Fruit fly (Drosophila melanogaster) whole organism, embryonic: ENCODE results near the gene Atg5.

Experiments used
- Antp ChIP-seq: fragments of 200-800 bp; sonication (Bioruptor generic); optimal IDR thresholded peaks from 3 replicates; lab custom pipeline; 2016; ENCODE audit warnings: missing biosample characterization, missing genetic modification characterization
- C15 ChIP-seq: fragments of 200-800 bp; sonication (Bioruptor generic); IDR thresholded peaks from 3 replicates; pipeline ENCODE4 v1.3.6; 2022; ENCODE audit warnings: missing biosample characterization, missing genetic modification characterization
- CG10267 ChIP-seq: fragments of 200-800 bp; sonication (Bioruptor generic); optimal IDR thresholded peaks from 2 replicates; lab custom pipeline; 2018; ENCODE audit warnings: missing biosample characterization, mild to moderate bottlenecking, missing genetic modification characterization, moderate library complexity
- CG11398 ChIP-seq: fragments of 200-800 bp; sonication (Bioruptor generic); optimal IDR thresholded peaks from 2 replicates; lab custom pipeline; 2016; ENCODE audit warnings: missing biosample characterization, missing genetic modification characterization
- CG12071 ChIP-seq: fragments of 200-800 bp; sonication (Bioruptor generic); optimal IDR thresholded peaks from 3 replicates; lab custom pipeline; 2018; ENCODE audit warnings: missing biosample characterization, mild to moderate bottlenecking, missing genetic modification characterization
- CG12104 ChIP-seq: fragments of 200-800 bp; sonication (Bioruptor generic); optimal IDR thresholded peaks from 3 replicates; lab custom pipeline; 2016; ENCODE audit warnings: missing biosample characterization, missing genetic modification characterization
- CG12391 ChIP-seq: fragments of 200-800 bp; sonication (Bioruptor generic); optimal IDR thresholded peaks from 3 replicates; lab custom pipeline; 2018; ENCODE audit warnings: missing biosample characterization, mild to moderate bottlenecking, missing genetic modification characterization, moderate library complexity
- CG13894 ChIP-seq: fragments of 200-800 bp; sonication (Bioruptor generic); optimal IDR thresholded peaks from 3 replicates; lab custom pipeline; 2018; ENCODE audit warnings: missing biosample characterization, mild to moderate bottlenecking, missing genetic modification characterization, moderate library complexity
- CG16813 ChIP-seq: fragments of 200-800 bp; sonication (Bioruptor generic); IDR thresholded peaks from 3 replicates; pipeline ENCODE4 v1.3.6; 2022; ENCODE audit warnings: missing biosample characterization, missing genetic modification characterization; ENCODE audit not compliant: partially characterized antibody
- CG16815 ChIP-seq: fragments of 200-800 bp; sonication (Bioruptor generic); optimal IDR thresholded peaks from 3 replicates; lab custom pipeline; 2017; ENCODE audit warnings: missing biosample characterization, mild to moderate bottlenecking, missing genetic modification characterization
- CG16863 ChIP-seq: fragments of 200-800 bp; sonication (Bioruptor generic); optimal IDR thresholded peaks from 3 replicates; lab custom pipeline; 2016; ENCODE audit warnings: missing biosample characterization, missing genetic modification characterization
- CG2199 ChIP-seq: fragments of 200-800 bp; sonication (Bioruptor generic); IDR thresholded peaks from 3 replicates; pipeline ENCODE4 v1.3.6; 2022; ENCODE audit warnings: missing biosample characterization, missing genetic modification characterization
- CG2875 ChIP-seq: fragments of 200-800 bp; sonication (Bioruptor generic); optimal IDR thresholded peaks from 2 replicates; lab custom pipeline; 2017; ENCODE audit warnings: missing biosample characterization, mild to moderate bottlenecking, missing genetic modification characterization, missing genetic modification reagents
- CG3163 ChIP-seq: fragments of 200-800 bp; sonication (Bioruptor generic); optimal IDR thresholded peaks from 3 replicates; lab custom pipeline; 2016; ENCODE audit warnings: missing biosample characterization, missing genetic modification characterization
- CG33557 ChIP-seq: fragments of 200-800 bp; sonication (Bioruptor generic); optimal IDR thresholded peaks from 2 replicates; lab custom pipeline; 2019; ENCODE audit warnings: missing biosample characterization, mild to moderate bottlenecking, missing genetic modification characterization, moderate library complexity
- CG4328 ChIP-seq: fragments of 200-800 bp; sonication (Bioruptor generic); optimal IDR thresholded peaks from 3 replicates; lab custom pipeline; 2017; ENCODE audit warnings: missing biosample characterization, missing genetic modification reagents, missing genetic modification characterization
- CG7271 ChIP-seq: fragments of 200-800 bp; sonication (Bioruptor generic); optimal IDR thresholded peaks from 2 replicates; lab custom pipeline; 2018; ENCODE audit warnings: missing biosample characterization, mild to moderate bottlenecking, missing genetic modification characterization, moderate library complexity
- CG8944 ChIP-seq: fragments of 200-800 bp; sonication (Bioruptor generic); optimal IDR thresholded peaks from 3 replicates; lab custom pipeline; 2016; ENCODE audit warnings: missing biosample characterization, missing genetic modification characterization
- Dbx ChIP-seq: fragments of 200-800 bp; sonication (Bioruptor generic); IDR thresholded peaks from 3 replicates; pipeline ENCODE4 v1.3.6; 2022; ENCODE audit warnings: missing biosample characterization, missing genetic modification characterization
- Dref ChIP-seq: fragments of 200-800 bp; sonication (Bioruptor generic); IDR thresholded peaks from 2 replicates; pipeline ENCODE4 v1.3.6; 2022; ENCODE audit warnings: missing biosample characterization, missing genetic modification characterization
- Hmx ChIP-seq: fragments of 200-800 bp; sonication (Bioruptor generic); optimal IDR thresholded peaks from 2 replicates; lab custom pipeline; 2016; ENCODE audit warnings: missing biosample characterization, missing genetic modification characterization
- Hr51 ChIP-seq, 2 experiments: fragments of 200-800 bp; sonication (Bioruptor generic); optimal IDR thresholded peaks; 2 replicates in 1 of 2; 3 replicates in 1 of 2; lab custom pipeline; 2016 to 2018; ENCODE audit warnings: missing biosample characterization in 2 of 2, missing genetic modification characterization in 2 of 2, mild to moderate bottlenecking in 1 of 2, moderate library complexity in 1 of 2
- Hr78 ChIP-seq, 2 experiments: fragments of 200-800 bp in 1 of 2; fragments of >200 bp in 1 of 2; sonication (Bioruptor generic) in 1 of 2; optimal IDR thresholded peaks; 2 replicates each; lab custom pipeline; 2017 to 2019; ENCODE audit warnings: missing biosample characterization in 2 of 2, missing genetic modification characterization in 2 of 2, mild to moderate bottlenecking in 1 of 2, moderate library complexity in 1 of 2
- Max ChIP-seq: fragments of 200-800 bp; sonication (Bioruptor generic); optimal IDR thresholded peaks from 2 replicates; lab custom pipeline; 2016; ENCODE audit warnings: missing biosample characterization, mild to moderate bottlenecking, missing genetic modification characterization
- Oaz ChIP-seq: fragments of 200-800 bp; sonication (Bioruptor generic); IDR thresholded peaks from 2 replicates; pipeline ENCODE4 v1.3.6; 2022; ENCODE audit warnings: missing biosample characterization, missing genetic modification characterization
- PHDP ChIP-seq: fragments of 200-800 bp; sonication (Bioruptor generic); optimal IDR thresholded peaks from 3 replicates; lab custom pipeline; 2018; ENCODE audit warnings: missing biosample characterization, mild to moderate bottlenecking, missing genetic modification characterization, moderate library complexity
- Ptx1 ChIP-seq: fragments of 200-800 bp; sonication (Bioruptor generic); IDR thresholded peaks from 2 replicates; pipeline ENCODE4 v1.3.6; 2022; ENCODE audit warnings: missing biosample characterization, missing genetic modification characterization
- Ravus ChIP-seq: fragments of 200-800 bp; sonication (Bioruptor generic); IDR thresholded peaks from 2 replicates; pipeline ENCODE4 v1.3.6; 2022; ENCODE audit warnings: missing biosample characterization, missing genetic modification characterization
- Sox102F ChIP-seq: fragments of 200-800 bp; sonication (Bioruptor generic); optimal IDR thresholded peaks from 2 replicates; lab custom pipeline; 2018; ENCODE audit warnings: missing biosample characterization, mild to moderate bottlenecking, missing genetic modification characterization, moderate library complexity
- Xbp1 ChIP-seq: fragments of 200-800 bp; sonication (Bioruptor generic); optimal IDR thresholded peaks from 3 replicates; lab custom pipeline; 2016; ENCODE audit warnings: missing biosample characterization, mild to moderate bottlenecking, missing genetic modification characterization
- cad ChIP-seq: fragments of >200 bp; optimal IDR thresholded peaks from 2 replicates; lab custom pipeline; 2017; ENCODE audit warnings: missing biosample characterization, missing genetic modification characterization
- dati ChIP-seq: fragments of 200-800 bp; sonication (Bioruptor generic); IDR thresholded peaks from 2 replicates; pipeline ENCODE4 v1.3.6; 2022; ENCODE audit warnings: missing biosample characterization, missing genetic modification characterization
- eyg ChIP-seq: fragments of 200-800 bp; sonication (Bioruptor generic); optimal IDR thresholded peaks from 3 replicates; lab custom pipeline; 2016; ENCODE audit warnings: missing biosample characterization, missing genetic modification characterization
- h ChIP-seq: fragments of >200 bp; optimal IDR thresholded peaks from 2 replicates; lab custom pipeline; 2017
- hkb ChIP-seq, 2 experiments: fragments of 200-800 bp in 1 of 2; fragments of >200 bp in 1 of 2; sonication (Bioruptor generic) in 1 of 2; IDR thresholded peaks in 1 of 2; optimal IDR thresholded peaks in 1 of 2; 2 replicates each; pipeline versions ENCODE4 v1.3.6 to Lab custom; 2017 to 2022; ENCODE audit warnings: missing biosample characterization in 1 of 2, missing genetic modification characterization in 1 of 2
- klu ChIP-seq: fragments of 200-800 bp; sonication (Bioruptor generic); IDR thresholded peaks from 2 replicates; pipeline ENCODE4 v1.3.6; 2022; ENCODE audit warnings: missing biosample characterization, missing genetic modification characterization
- nerfin-1 ChIP-seq: fragments of 200-800 bp; sonication (Bioruptor generic); optimal IDR thresholded peaks from 3 replicates; lab custom pipeline; 2019; ENCODE audit warnings: missing biosample characterization, mild to moderate bottlenecking, missing genetic modification characterization, moderate library complexity
- nmo ChIP-seq: fragments of 200-800 bp; sonication (Bioruptor generic); optimal IDR thresholded peaks from 2 replicates; lab custom pipeline; 2018; ENCODE audit warnings: missing biosample characterization, mild to moderate bottlenecking, missing genetic modification characterization, moderate library complexity
- onecut ChIP-seq: fragments of 200-800 bp; sonication (Bioruptor generic); IDR thresholded peaks from 2 replicates; pipeline ENCODE4 v1.3.6; 2022; ENCODE audit warnings: missing biosample characterization, missing genetic modification characterization
- pita ChIP-seq: fragments of 200-800 bp; sonication (Bioruptor generic); optimal IDR thresholded peaks from 2 replicates; lab custom pipeline; 2017; ENCODE audit warnings: missing biosample characterization, mild to moderate bottlenecking, missing genetic modification characterization
- pros ChIP-seq: fragments of 200-800 bp; sonication (Bioruptor generic); optimal IDR thresholded peaks from 3 replicates; lab custom pipeline; 2019; ENCODE audit warnings: missing biosample characterization, mild to moderate bottlenecking, missing genetic modification characterization, moderate library complexity
- pum ChIP-seq: fragments of 200-800 bp; sonication (Bioruptor generic); optimal IDR thresholded peaks from 2 replicates; lab custom pipeline; 2016; ENCODE audit warnings: missing biosample characterization, missing genetic modification characterization
- sr ChIP-seq: fragments of 200-800 bp; sonication (Bioruptor generic); IDR thresholded peaks from 3 replicates; pipeline ENCODE4 v1.3.6; 2022; ENCODE audit warnings: missing biosample characterization, missing genetic modification characterization
- tin ChIP-seq: fragments of 200-800 bp; sonication (Bioruptor generic); optimal IDR thresholded peaks from 3 replicates; lab custom pipeline; 2016; ENCODE audit warnings: missing biosample characterization, missing genetic modification characterization
- trem ChIP-seq: fragments of 200-800 bp; optimal IDR thresholded peaks from 3 replicates; lab custom pipeline; 2019; ENCODE audit warnings: missing biosample characterization, mild to moderate bottlenecking, missing genetic modification characterization, moderate library complexity
- unpg ChIP-seq: fragments of 200-800 bp; sonication (Bioruptor generic); optimal IDR thresholded peaks from 3 replicates; lab custom pipeline; 2018; ENCODE audit warnings: missing biosample characterization, mild to moderate bottlenecking, missing genetic modification characterization, moderate library complexity
- wek ChIP-seq: fragments of 200-800 bp; sonication (Bioruptor generic); optimal IDR thresholded peaks from 3 replicates; lab custom pipeline; 2018; ENCODE audit warnings: missing biosample characterization, mild to moderate bottlenecking, missing genetic modification characterization, moderate library complexity
- wor ChIP-seq: fragments of 200-800 bp; sonication (Bioruptor generic); IDR thresholded peaks from 2 replicates; pipeline ENCODE4 v1.3.6; 2022; ENCODE audit warnings: missing biosample characterization, missing genetic modification characterization

The Atg5 gene

DNA sequence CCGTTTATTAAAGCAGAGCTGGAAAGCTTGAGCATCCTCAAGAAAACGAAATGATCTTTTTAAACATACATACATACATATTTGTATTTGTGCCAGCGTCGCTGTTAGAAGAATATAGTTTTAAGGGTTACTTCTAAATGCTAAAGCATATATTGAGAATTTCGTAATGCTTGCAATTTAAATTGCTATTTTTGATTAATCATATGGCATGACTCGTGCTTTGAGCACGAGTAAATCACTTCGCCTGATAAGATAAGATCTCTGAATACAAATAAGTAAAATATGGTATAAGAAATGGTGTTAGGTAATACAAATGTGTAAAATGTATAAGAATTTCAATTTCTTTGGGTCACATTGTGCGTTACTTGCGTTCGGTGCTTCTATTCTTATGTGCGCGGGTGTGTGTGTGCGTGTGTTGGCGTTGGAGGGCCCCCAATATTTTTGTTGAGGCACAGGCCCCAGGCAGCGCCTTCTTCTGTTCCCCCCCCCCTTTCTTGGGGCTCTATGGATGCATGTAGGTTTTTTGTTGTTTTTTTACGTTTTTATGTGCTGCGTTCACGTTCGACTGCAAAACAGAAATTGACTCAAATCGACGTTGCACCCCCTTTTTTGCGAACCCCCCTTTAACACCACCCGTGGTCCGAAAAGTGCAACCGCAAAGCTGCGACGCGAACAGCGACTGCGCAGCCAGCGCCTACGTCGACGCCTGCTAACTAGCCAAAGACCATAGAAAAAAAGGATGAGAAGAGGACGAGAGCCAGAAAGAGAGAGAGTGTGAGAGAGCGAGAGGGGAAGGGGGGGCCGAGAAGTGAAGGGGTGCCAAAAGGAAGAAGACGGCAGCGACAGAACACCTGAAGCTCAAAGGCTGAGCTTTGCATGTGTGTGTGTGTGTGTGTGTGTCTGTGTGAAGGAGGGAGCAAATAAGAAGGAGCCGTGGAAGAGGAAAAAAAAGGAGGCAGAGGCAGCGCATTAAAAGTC is 21.9 kb downstream of the Atg5 start (continued):
- peak; percentile 52 for TF ChIP-seq Sox102F (GFP tag; lab: Kevin White, UChicago)
- no peak for TF ChIP-seq Oaz (GFP tag; lab: Robert Waterston, UW)
- TF ChIP-seq Ptx1 (GFP tag; lab: Robert Waterston, UW): peak; percentile 63
- peak; percentile 64 for TF ChIP-seq nmo (GFP tag; lab: Kevin White, UChicago)
- no peak for TF ChIP-seq CG8944 (GFP tag; lab: Kevin White, UChicago)
- TF ChIP-seq unpg (GFP tag; lab: Kevin White, UChicago): no peak
- TF ChIP-seq wek (GFP tag; lab: Kevin White, UChicago): no peak
- TF ChIP-seq CG16813 (GFP tag; lab: Robert Waterston, UW): no peak
- TF ChIP-seq CG12071 (GFP tag; lab: Kevin White, UChicago): no peak
- no peak for TF ChIP-seq Dref (GFP tag; lab: Robert Waterston, UW)
- peak; percentile 61 for TF ChIP-seq CG16863 (GFP tag; lab: Kevin White, UChicago)
- peak; percentile 67 for TF ChIP-seq CG16815
- no peak for TF ChIP-seq CG7271 (tag; lab: Kevin White, UChicago)
- no peak for TF ChIP-seq C15 (GFP tag; lab: Robert Waterston, UW)
- TF ChIP-seq Max (GFP tag; lab: Kevin White, UChicago): peak; percentile 47
- TF ChIP-seq h (lab: Kevin White, UChicago): no peak
- no peak for TF ChIP-seq hkb (optimal IDR thresholded peaks at IDR 0.05; lab: Kevin White, UChicago)
- TF ChIP-seq hkb (GFP tag; IDR thresholded peaks at IDR 0.05; lab: Robert Waterston, UW): no peak
- TF ChIP-seq CG10267 (tag; lab: Kevin White, UChicago): peak; percentile 46
- peak; percentile 42 for TF ChIP-seq Xbp1 (GFP tag; lab: Kevin White, UChicago)
- TF ChIP-seq wor: no peak
- TF ChIP-seq CG11398 (GFP tag; lab: Kevin White, UChicago): peak; percentile 5
- TF ChIP-seq CG2199 (GFP tag; lab: Robert Waterston, UW): peak; percentile 13; the same call in 1 of the 3 replicates
- TF ChIP-seq klu (GFP tag; lab: Robert Waterston, UW): no peak
- TF ChIP-seq nerfin-1 (tag; lab: Kevin White, UChicago): peak; percentile 76
- peak; percentile 52 for TF ChIP-seq CG2875 (GFP tag; lab: Kevin White, UChicago)
- peak; percentile 7 for TF ChIP-seq trem (tag; lab: Kevin White, UChicago)
- peak; percentile 36 for TF ChIP-seq tin
- no peak for TF ChIP-seq CG3163
- no peak for TF ChIP-seq Dbx (GFP tag; lab: Robert Waterston, UW)
- no peak for TF ChIP-seq cad (GFP tag; lab: Kevin White, UChicago)
- peak; percentile 67 for TF ChIP-seq CG12391 (tag; lab: Kevin White, UChicago)
- peak; percentile 54 for TF ChIP-seq CG4328
- no peak for TF ChIP-seq Ravus (GFP tag; lab: Robert Waterston, UW)
- no peak for TF ChIP-seq Antp
- no peak for TF ChIP-seq CG13894 (tag; lab: Kevin White, UChicago)
- peak; percentile 19 to 71 for TF ChIP-seq Hr51 (GFP tag; optimal IDR thresholded peaks at IDR 0.05; lab: Kevin White, UChicago)
- TF ChIP-seq eyg (GFP tag; lab: Kevin White, UChicago): no peak
- TF ChIP-seq pum: peak; percentile 3
- TF ChIP-seq sr (GFP tag; lab: Robert Waterston, UW): peak; percentile 79; the same call in 2 of the 3 replicates
- TF ChIP-seq dati: no peak
- TF ChIP-seq onecut (GFP tag; lab: Robert Waterston, UW): no peak
- peak; percentile 68 for TF ChIP-seq CG33557 (GFP tag; lab: Kevin White, UChicago)
- no peak for TF ChIP-seq Hmx
- TF ChIP-seq pita (GFP tag; lab: Kevin White, UChicago): no peak
- TF ChIP-seq Hr78 (GFP tag; optimal IDR thresholded peaks at IDR 0.05; lab: Kevin White, UChicago): no peak
- TF ChIP-seq pros (GFP tag; lab: Kevin White, UChicago): no peak
- TF ChIP-seq CG12104: peak; percentile 65
- no peak for TF ChIP-seq PHDP (tag; lab: Kevin White, UChicago)
